Worm (Caenorhabditis elegans): ENCODE results near the gene mtch-1.

ce11 chrII:7348063-7348462 is 25.9 kb downstream of the mtch-1 start:
- TF ChIP-seq nhr-28 (tag; optimal IDR thresholded peaks at IDR 0.05) (no peak), nhr-77 (tag; optimal IDR thresholded peaks at IDR 0.05) (no peak)
